Worm (Caenorhabditis elegans) whole organism, L3 larva: ENCODE results near the gene clpr-2.

ENCODE experiments used
- R02D3.7 ChIP-seq: fragments of 150-350 bp; optimal IDR thresholded peaks from 2 replicates; lab custom pipeline; 2014; ENCODE audit warnings: missing biosample characterization, missing genetic modification characterization
- ZK546.5 ChIP-seq: sonication (generic microtip); optimal IDR thresholded peaks from 2 replicates; lab custom pipeline; 2017; ENCODE audit warnings: missing biosample characterization, missing genetic modification characterization
- aly-2 ChIP-seq: fragments of 150-350 bp; optimal IDR thresholded peaks from 2 replicates; lab custom pipeline; 2014; ENCODE audit warnings: missing biosample characterization, missing genetic modification characterization
- ama-1 ChIP-seq: fragments of 150-350 bp; optimal IDR thresholded peaks from 2 replicates; lab custom pipeline; 2018
- ceh-16 ChIP-seq: sonication (generic microtip); optimal IDR thresholded peaks from 2 replicates; lab custom pipeline; 2017; ENCODE audit warnings: missing biosample characterization, missing genetic modification characterization
- ceh-28 ChIP-seq: fragments of 150-350 bp; optimal IDR thresholded peaks from 2 replicates; lab custom pipeline; 2014; ENCODE audit warnings: missing biosample characterization, missing genetic modification reagents, missing genetic modification characterization
- ceh-82 ChIP-seq: fragments of 150-350 bp; optimal IDR thresholded peaks from 2 replicates; lab custom pipeline; 2014; ENCODE audit warnings: missing biosample characterization, missing genetic modification characterization
- ceh-9 ChIP-seq: sonication (generic microtip); optimal IDR thresholded peaks from 2 replicates; lab custom pipeline; 2018; ENCODE audit warnings: missing biosample characterization, missing genetic modification characterization
- daf-12 ChIP-seq: fragments of 150-350 bp; optimal IDR thresholded peaks from 2 replicates; lab custom pipeline; 2014; ENCODE audit warnings: missing biosample characterization, missing genetic modification reagents, missing genetic modification characterization
- egl-27 ChIP-seq: sonication (generic microtip); optimal IDR thresholded peaks from 4 replicates; lab custom pipeline; 2017; ENCODE audit warnings: missing biosample characterization, missing genetic modification reagents, missing genetic modification characterization
- egl-5 ChIP-seq: fragments of 150-350 bp; optimal IDR thresholded peaks from 2 replicates; lab custom pipeline; 2017; ENCODE audit warnings: missing biosample characterization, missing genetic modification reagents, missing genetic modification characterization, inconsistent platforms
- elt-1 ChIP-seq: fragments of 150-350 bp; optimal IDR thresholded peaks from 2 replicates; lab custom pipeline; 2014; ENCODE audit warnings: missing biosample characterization, missing genetic modification characterization
- elt-2 ChIP-seq: sonication (generic microtip); optimal IDR thresholded peaks from 2 replicates; lab custom pipeline; 2016; ENCODE audit warnings: missing genetic modification reagents, mild to moderate bottlenecking, missing genetic modification characterization, missing compliant biosample characterization
- elt-3 ChIP-seq, 3 experiments: fragments of 150-350 bp in 1 of 3; sonication (generic microtip) in 2 of 3; optimal IDR thresholded peaks; 2 replicates in 2 of 3; 4 replicates in 1 of 3; lab custom pipeline; 2014 to 2017; ENCODE audit warnings: missing biosample characterization in 3 of 3, missing genetic modification characterization in 3 of 3
- eor-1 ChIP-seq, 2 experiments: fragments of 150-350 bp; optimal IDR thresholded peaks; 2 replicates each; lab custom pipeline; 2014 to 2018; ENCODE audit warnings: missing biosample characterization in 2 of 2, missing genetic modification characterization in 2 of 2
- fkh-10 ChIP-seq: sonication (generic microtip); optimal IDR thresholded peaks from 2 replicates; lab custom pipeline; 2017; ENCODE audit warnings: missing biosample characterization, missing genetic modification reagents, missing genetic modification characterization
- fkh-2 ChIP-seq: fragments of 150-350 bp; optimal IDR thresholded peaks from 2 replicates; lab custom pipeline; 2014; ENCODE audit warnings: missing biosample characterization, missing genetic modification reagents, missing genetic modification characterization
- fos-1 ChIP-seq: fragments of 150-350 bp; optimal IDR thresholded peaks from 2 replicates; lab custom pipeline; 2014; ENCODE audit warnings: missing biosample characterization, missing genetic modification characterization
- hmg-11 ChIP-seq: sonication (generic microtip); optimal IDR thresholded peaks from 2 replicates; lab custom pipeline; 2016; ENCODE audit warnings: missing genetic modification characterization, missing compliant biosample characterization
- jun-1 ChIP-seq: fragments of 150-350 bp; optimal IDR thresholded peaks from 2 replicates; lab custom pipeline; 2014; ENCODE audit warnings: missing biosample characterization, missing genetic modification reagents, missing genetic modification characterization
- lin-15B ChIP-seq: fragments of 150-350 bp; optimal IDR thresholded peaks from 2 replicates; lab custom pipeline; 2014; ENCODE audit warnings: missing biosample characterization, missing genetic modification characterization
- lin-39 ChIP-seq: fragments of 150-350 bp; optimal IDR thresholded peaks from 2 replicates; lab custom pipeline; 2018; ENCODE audit warnings: missing biosample characterization, missing genetic modification reagents, missing genetic modification characterization
- lsy-12 ChIP-seq: sonication (generic microtip); optimal IDR thresholded peaks from 2 replicates; lab custom pipeline; 2016; ENCODE audit warnings: mild to moderate bottlenecking, missing genetic modification characterization, missing compliant biosample characterization
- mdl-1 ChIP-seq: fragments of 150-350 bp; optimal IDR thresholded peaks from 2 replicates; lab custom pipeline; 2014; ENCODE audit warnings: missing biosample characterization, missing genetic modification characterization
- mml-1 ChIP-seq: fragments of 150-350 bp; sonication (generic microtip); optimal IDR thresholded peaks from 3 replicates; lab custom pipeline; 2014; ENCODE audit warnings: missing biosample characterization, missing genetic modification characterization
- nfya-1 ChIP-seq: sonication (generic microtip); optimal IDR thresholded peaks from 2 replicates; lab custom pipeline; 2017; ENCODE audit warnings: missing genetic modification characterization, mild to moderate bottlenecking, missing compliant biosample characterization, antibody characterized with exemption, moderate library complexity; ENCODE audit not compliant: insufficient read depth
- nhr-11 ChIP-seq: fragments of 150-350 bp; optimal IDR thresholded peaks from 2 replicates; lab custom pipeline; 2014; ENCODE audit warnings: missing biosample characterization, missing genetic modification characterization
- nhr-12 ChIP-seq: fragments of 150-350 bp; optimal IDR thresholded peaks from 2 replicates; lab custom pipeline; 2014; ENCODE audit warnings: missing biosample characterization, missing genetic modification characterization
- nhr-23 ChIP-seq: fragments of 150-350 bp; optimal IDR thresholded peaks from 2 replicates; lab custom pipeline; 2014; ENCODE audit warnings: missing biosample characterization, missing genetic modification reagents, missing genetic modification characterization
- nhr-237 ChIP-seq: fragments of 150-350 bp; optimal IDR thresholded peaks from 2 replicates; lab custom pipeline; 2014; ENCODE audit warnings: missing biosample characterization, missing genetic modification characterization
- nhr-25 ChIP-seq: sonication (generic microtip); optimal IDR thresholded peaks from 2 replicates; lab custom pipeline; 2017; ENCODE audit warnings: missing biosample characterization, missing genetic modification characterization
- nhr-28 ChIP-seq: fragments of 150-350 bp; optimal IDR thresholded peaks from 2 replicates; lab custom pipeline; 2014; ENCODE audit warnings: missing biosample characterization, missing genetic modification characterization
- nhr-43 ChIP-seq: sonication (generic microtip); optimal IDR thresholded peaks from 2 replicates; lab custom pipeline; 2016; ENCODE audit warnings: mild to moderate bottlenecking, missing genetic modification characterization, missing compliant biosample characterization; ENCODE audit not compliant: poor library complexity, severe bottlenecking
- nhr-67 ChIP-seq: fragments of 150-350 bp; optimal IDR thresholded peaks from 2 replicates; lab custom pipeline; 2014; ENCODE audit warnings: missing biosample characterization, missing genetic modification characterization
- nhr-76 ChIP-seq: fragments of 150-350 bp; sonication (generic microtip); optimal IDR thresholded peaks from 5 replicates; lab custom pipeline; 2014; ENCODE audit warnings: missing biosample characterization, missing genetic modification characterization
- nhr-77 ChIP-seq: fragments of 150-350 bp; optimal IDR thresholded peaks from 2 replicates; lab custom pipeline; 2014; ENCODE audit warnings: missing biosample characterization, missing genetic modification characterization
- pha-4 ChIP-seq: fragments of 150-350 bp; optimal IDR thresholded peaks from 2 replicates; lab custom pipeline; 2014; ENCODE audit warnings: missing biosample characterization, missing genetic modification reagents, missing genetic modification characterization
- pqm-1 ChIP-seq: fragments of 150-350 bp; optimal IDR thresholded peaks from 2 replicates; lab custom pipeline; 2017; ENCODE audit warnings: missing biosample characterization, missing genetic modification characterization, inconsistent platforms
- sea-2 ChIP-seq: fragments of 150-350 bp; sonication (generic microtip); optimal IDR thresholded peaks from 4 replicates; lab custom pipeline; 2014; ENCODE audit warnings: missing biosample characterization, missing genetic modification reagents, missing genetic modification characterization
- skn-1 ChIP-seq: fragments of 150-350 bp; optimal IDR thresholded peaks from 2 replicates; lab custom pipeline; 2014; ENCODE audit warnings: missing biosample characterization, missing genetic modification characterization
- snpc-4 ChIP-seq: fragments of 150-350 bp; optimal IDR thresholded peaks from 2 replicates; lab custom pipeline; 2014; ENCODE audit warnings: missing biosample characterization, missing genetic modification characterization
- tbx-2 ChIP-seq: sonication (generic microtip); optimal IDR thresholded peaks from 2 replicates; lab custom pipeline; 2016; ENCODE audit warnings: mild to moderate bottlenecking, missing genetic modification characterization, missing compliant biosample characterization
- unc-39 ChIP-seq: sonication (generic microtip); optimal IDR thresholded peaks from 4 replicates; lab custom pipeline; 2017; ENCODE audit warnings: missing biosample characterization, missing genetic modification characterization
- unc-62 ChIP-seq: fragments of 150-350 bp; sonication (generic microtip); optimal IDR thresholded peaks from 4 replicates; lab custom pipeline; 2014; ENCODE audit warnings: missing biosample characterization, missing genetic modification reagents, missing genetic modification characterization
- zag-1 ChIP-seq: fragments of 150-350 bp; optimal IDR thresholded peaks from 2 replicates; lab custom pipeline; 2014; ENCODE audit warnings: missing biosample characterization, missing genetic modification characterization
- ztf-11 ChIP-seq: fragments of 150-350 bp; optimal IDR thresholded peaks from 2 replicates; lab custom pipeline; 2014; ENCODE audit warnings: missing biosample characterization, missing genetic modification characterization
- ztf-4 ChIP-seq: fragments of 150-350 bp; optimal IDR thresholded peaks from 2 replicates; lab custom pipeline; 2014; ENCODE audit warnings: missing biosample characterization, missing genetic modification characterization

Gene clpr-2

ce11 chrII:1236479-1236878 lies 22.3 kb upstream of the clpr-2 start:
- TF ChIP-seq nhr-25 (tag; lab: Kevin White, UChicago) (peak; percentile 36), nfya-1 (tag; lab: Kevin White, UChicago) (no peak), pqm-1 (tag; lab: Kevin White, UChicago) (no peak), pha-4 (tag; lab: Kevin White, UChicago) (peak; percentile 21), sea-2 (GFP tag; lab: Kevin White, UChicago) (peak; percentile 19), nhr-23 (tag; lab: Kevin White, UChicago) (peak; percentile 58), elt-1 (tag; lab: Kevin White, UChicago) (peak; percentile 5), lsy-12 (tag; lab: Kevin White, UChicago) (peak; percentile 54)

DNA sequence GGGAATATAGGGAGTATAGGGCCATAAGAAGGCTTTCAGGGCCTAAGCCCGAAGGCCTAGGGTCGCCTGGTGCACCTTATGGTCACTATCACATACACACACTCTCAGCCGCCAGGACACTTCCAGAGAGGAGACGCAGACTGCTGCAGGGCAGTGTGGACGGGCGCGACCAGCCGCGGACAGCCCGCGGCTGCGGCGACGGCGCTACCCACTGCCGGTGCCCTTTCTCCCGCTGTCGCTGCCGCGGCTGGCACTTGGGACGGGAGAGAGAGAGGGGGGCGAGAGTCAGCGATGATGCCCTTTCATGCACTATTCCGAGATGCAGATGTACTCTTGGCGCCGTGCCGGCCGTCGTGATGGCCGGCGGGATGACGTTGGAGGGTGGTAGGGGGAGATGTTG lies 20.9 kb upstream of the clpr-2 start:
- TF ChIP-seq nhr-77 (tag; lab: Kevin White, UChicago) (no peak), unc-39 (no peak), R02D3.7 (tag; lab: Kevin White, UChicago) (peak; percentile 32), jun-1 (tag; lab: Kevin White, UChicago) (peak; percentile 24), pqm-1 (tag; lab: Kevin White, UChicago) (no peak), ztf-11 (tag; lab: Kevin White, UChicago) (no peak), elt-2 (tag; lab: Kevin White, UChicago) (peak; percentile 11), nhr-43 (tag; lab: Kevin White, UChicago) (peak; percentile 19), mdl-1 (peak; percentile 16), mml-1 (tag; lab: Kevin White, UChicago) (no peak), ceh-9 (tag; lab: Kevin White, UChicago) (no peak), ceh-28 (tag; lab: Kevin White, UChicago) (peak; percentile 47), pha-4 (tag; lab: Kevin White, UChicago) (peak; percentile 40), nhr-25 (tag; lab: Kevin White, UChicago) (peak; percentile 43), nhr-67 (tag; lab: Kevin White, UChicago) (no peak), ama-1 (lab: Kevin White, UChicago) (no peak), zag-1 (tag; lab: Kevin White, UChicago) (no peak), daf-12 (tag; lab: Kevin White, UChicago) (peak; percentile 73), lsy-12 (tag; lab: Kevin White, UChicago) (peak; percentile 79), skn-1 (tag; lab: Kevin White, UChicago) (peak; percentile 24), fkh-2 (no peak), nhr-76 (tag; lab: Kevin White, UChicago) (no peak), unc-62 (GFP tag; lab: Kevin White, UChicago) (peak; percentile 77), lin-39 (peak; percentile 88), elt-3 (tag; optimal IDR thresholded peaks at IDR 0.05; lab: Kevin White, UChicago) (peak in 1 of 3 experiments; percentile 74), fkh-10 (no peak), elt-1 (tag; lab: Kevin White, UChicago) (peak; percentile 52), lin-15B (peak; percentile 18), egl-5 (no peak), ceh-82 (peak; percentile 15), snpc-4 (no peak), nhr-237 (tag; lab: Kevin White, UChicago) (no peak), nfya-1 (tag; lab: Kevin White, UChicago) (peak; percentile 78), ceh-16 (tag; lab: Kevin White, UChicago) (no peak), hmg-11 (tag; lab: Kevin White, UChicago) (peak; percentile 78), ztf-4 (tag; lab: Kevin White, UChicago) (no peak), ZK546.5 (tag; lab: Kevin White, UChicago) (no peak), tbx-2 (tag; lab: Kevin White, UChicago) (peak; percentile 52), fos-1 (tag; lab: Kevin White, UChicago) (no peak), eor-1 (tag; optimal IDR thresholded peaks at IDR 0.05; lab: Kevin White, UChicago) (no peak), egl-27 (tag; lab: Kevin White, UChicago) (no peak), nhr-12 (no peak), nhr-28 (tag; lab: Kevin White, UChicago) (no peak), nhr-11 (tag; lab: Kevin White, UChicago) (peak; percentile 10), sea-2 (GFP tag; lab: Kevin White, UChicago) (no peak), nhr-23 (tag; lab: Kevin White, UChicago) (peak; percentile 72), aly-2 (tag; lab: Kevin White, UChicago) (no peak)
- TF ChIP-seq, all 47 proteins: peak for 22
